Worm (Caenorhabditis elegans) whole organism, young adult: ENCODE data around the gene Y7A5A.6.

Source experiments
- B0035.1 ChIP-seq: sonication (generic microtip); optimal IDR thresholded peaks from 2 replicates; lab custom pipeline; 2016; ENCODE audit warnings: missing genetic modification characterization, mild to moderate bottlenecking, missing compliant biosample characterization, missing genotype, missing genetic modification reagents
- B0336.3 ChIP-seq: fragments of 200-800 bp; sonication (Bioruptor generic); IDR thresholded peaks from 2 replicates; pipeline ENCODE4 v1.3.6; 2022; ENCODE audit warnings: missing genetic modification characterization, missing compliant biosample characterization
- F23B12.7 ChIP-seq: sonication (generic microtip); optimal IDR thresholded peaks from 2 replicates; lab custom pipeline; 2017; ENCODE audit warnings: missing genetic modification characterization, mild to moderate bottlenecking, missing compliant biosample characterization, antibody characterized with exemption, moderate library complexity; ENCODE audit not compliant: insufficient read depth
- F39B2.1 ChIP-seq: fragments of 200-800 bp; sonication (Bioruptor generic); IDR thresholded peaks from 2 replicates; pipeline ENCODE4 v1.3.6; 2022; ENCODE audit warnings: missing genetic modification reagents, missing genetic modification characterization, missing compliant biosample characterization
- F55B11.4 ChIP-seq: sonication (generic microtip); optimal IDR thresholded peaks from 2 replicates; lab custom pipeline; 2016; ENCODE audit warnings: missing compliant biosample characterization, missing genetic modification characterization, borderline replicate concordance; ENCODE audit not compliant: insufficient read depth
- F57A8.1 ChIP-seq: fragments of 200-800 bp; sonication (Bioruptor generic); optimal IDR thresholded peaks from 2 replicates; lab custom pipeline; 2018; ENCODE audit warnings: mild to moderate bottlenecking, missing genetic modification characterization, moderate library complexity, missing compliant biosample characterization
- K11D2.4 ChIP-seq: fragments of 200-800 bp; sonication (Bioruptor generic); IDR thresholded peaks from 2 replicates; pipeline ENCODE4 v1.3.6; 2022; ENCODE audit warnings: missing genetic modification reagents, missing genetic modification characterization, missing compliant biosample characterization
- ZK185.1 ChIP-seq: sonication (generic microtip); optimal IDR thresholded peaks from 2 replicates; lab custom pipeline; 2016; ENCODE audit warnings: mild to moderate bottlenecking, missing genetic modification characterization, missing compliant biosample characterization; ENCODE audit not compliant: poor library complexity, severe bottlenecking
- aptf-2 ChIP-seq: fragments of 200-800 bp; sonication (Bioruptor generic); conservative IDR thresholded peaks from 2 replicates; pipeline ENCODE4 v1.3.6; 2022; ENCODE audit warnings: missing genetic modification reagents, missing genetic modification characterization, missing compliant biosample characterization
- aptf-3 ChIP-seq: fragments of 200-800 bp; sonication (Bioruptor generic); IDR thresholded peaks from 2 replicates; pipeline ENCODE4 v1.3.6; 2022; ENCODE audit warnings: missing genetic modification characterization, missing compliant biosample characterization
- atf-7 ChIP-seq: sonication (generic microtip); optimal IDR thresholded peaks from 2 replicates; lab custom pipeline; 2017; ENCODE audit warnings: mild to moderate bottlenecking, missing genetic modification characterization, missing compliant biosample characterization
- athp-1 ChIP-seq: sonication (generic microtip); optimal IDR thresholded peaks from 2 replicates; lab custom pipeline; 2017; ENCODE audit warnings: mild to moderate bottlenecking, missing genetic modification characterization, missing compliant biosample characterization
- attf-3 ChIP-seq: fragments of 200-800 bp; sonication (Bioruptor generic); conservative IDR thresholded peaks from 2 replicates; pipeline ENCODE4 v1.3.6; 2022; ENCODE audit warnings: missing genetic modification reagents, missing genetic modification characterization, missing compliant biosample characterization
- attf-5 ChIP-seq: fragments of 200-800 bp; sonication (Bioruptor generic); optimal IDR thresholded peaks from 2 replicates; lab custom pipeline; 2018; ENCODE audit warnings: mild to moderate bottlenecking, missing genetic modification characterization, missing compliant biosample characterization
- bed-2 ChIP-seq: fragments of 200-800 bp; sonication (Bioruptor generic); IDR thresholded peaks from 2 replicates; pipeline ENCODE4 v1.3.6; 2022; ENCODE audit warnings: missing genetic modification reagents, missing genetic modification characterization, missing compliant biosample characterization
- ccch-3 ChIP-seq: fragments of 200-800 bp; sonication (Bioruptor generic); optimal IDR thresholded peaks from 2 replicates; lab custom pipeline; 2018; ENCODE audit warnings: mild to moderate bottlenecking, missing genetic modification characterization, missing compliant biosample characterization
- ceh-27 ChIP-seq: fragments of 200-800 bp; sonication (Bioruptor generic); optimal IDR thresholded peaks from 2 replicates; lab custom pipeline; 2018; ENCODE audit warnings: mild to moderate bottlenecking, missing genetic modification characterization, moderate library complexity, missing compliant biosample characterization
- ceh-40 ChIP-seq: fragments of 200-800 bp; sonication (Bioruptor generic); IDR thresholded peaks from 2 replicates; pipeline ENCODE4 v1.3.6; 2022; ENCODE audit warnings: missing genetic modification characterization, missing compliant biosample characterization
- die-1 ChIP-seq: sonication (generic microtip); optimal IDR thresholded peaks from 2 replicates; lab custom pipeline; 2016; ENCODE audit warnings: missing genotype, mild to moderate bottlenecking, missing genetic modification characterization, missing compliant biosample characterization
- dox-1 ChIP-seq: fragments of 200-800 bp; sonication (Bioruptor generic); IDR thresholded peaks from 2 replicates; pipeline ENCODE4 v1.3.6; 2022; ENCODE audit warnings: missing genetic modification reagents, missing genetic modification characterization, missing compliant biosample characterization
- dpff-1 ChIP-seq: sonication (generic microtip); optimal IDR thresholded peaks from 2 replicates; lab custom pipeline; 2017; ENCODE audit warnings: mild to moderate bottlenecking, missing genetic modification characterization, missing compliant biosample characterization
- egl-18 ChIP-seq: fragments of 200-800 bp; sonication (Bioruptor generic); IDR thresholded peaks from 2 replicates; pipeline ENCODE4 v1.3.6; 2022; ENCODE audit warnings: missing genetic modification reagents, missing genetic modification characterization, missing compliant biosample characterization
- ekl-4 ChIP-seq: fragments of 200-800 bp; sonication (Bioruptor generic); IDR thresholded peaks from 2 replicates; pipeline ENCODE4 v1.3.6; 2022; ENCODE audit warnings: missing genetic modification reagents, missing genetic modification characterization, missing compliant biosample characterization
- him-1 ChIP-seq: sonication (generic microtip); optimal IDR thresholded peaks from 2 replicates; lab custom pipeline; 2016; ENCODE audit warnings: missing genotype, missing genetic modification reagents, missing genetic modification characterization, missing compliant biosample characterization
- hlh-26 ChIP-seq: fragments of 200-800 bp; sonication (Bioruptor generic); conservative IDR thresholded peaks from 2 replicates; pipeline ENCODE4 v1.3.6; 2022; ENCODE audit warnings: missing genetic modification reagents, missing genetic modification characterization, missing compliant biosample characterization
- lin-35 ChIP-seq, 3 experiments: fragments of 150-350 bp in 2 of 3; sonication (generic microtip) in 1 of 3; optimal IDR thresholded peaks; 2 replicates each; lab custom pipeline; 2014 to 2018; ENCODE audit warnings: missing biosample characterization in 3 of 3, missing genetic modification characterization in 3 of 3, missing genetic modification reagents in 3 of 3
- lin-54 ChIP-seq: fragments of 200-800 bp; sonication (Bioruptor generic); optimal IDR thresholded peaks from 2 replicates; lab custom pipeline; 2018; ENCODE audit warnings: mild to moderate bottlenecking, missing genetic modification characterization, missing compliant biosample characterization
- lsl-1 ChIP-seq: fragments of 200-800 bp; sonication (Bioruptor generic); optimal IDR thresholded peaks from 2 replicates; lab custom pipeline; 2018; ENCODE audit warnings: mild to moderate bottlenecking, missing genetic modification characterization, moderate library complexity, missing compliant biosample characterization
- lsy-27 ChIP-seq: sonication (generic microtip); optimal IDR thresholded peaks from 2 replicates; lab custom pipeline; 2017; ENCODE audit warnings: missing genetic modification characterization, mild to moderate bottlenecking, missing compliant biosample characterization, antibody characterized with exemption, missing genotype, borderline replicate concordance; ENCODE audit not compliant: insufficient read depth
- madf-3 ChIP-seq: fragments of 200-800 bp; sonication (Bioruptor generic); IDR thresholded peaks from 2 replicates; pipeline ENCODE4 v1.3.6; 2022; ENCODE audit warnings: missing genetic modification reagents, missing genetic modification characterization, missing compliant biosample characterization
- madf-6 ChIP-seq: fragments of 200-800 bp; sonication (Bioruptor generic); IDR thresholded peaks from 2 replicates; pipeline ENCODE4 v1.3.6; 2022; ENCODE audit warnings: missing genetic modification reagents, missing genetic modification characterization, missing compliant biosample characterization
- madf-8 ChIP-seq: fragments of 200-800 bp; sonication (Bioruptor generic); conservative IDR thresholded peaks from 2 replicates; pipeline ENCODE4 v1.3.6; 2022; ENCODE audit warnings: missing genetic modification reagents, missing genetic modification characterization, missing compliant biosample characterization
- mcd-1 ChIP-seq: fragments of 200-800 bp; sonication (Bioruptor generic); IDR thresholded peaks from 2 replicates; pipeline ENCODE4 v1.3.6; 2022; ENCODE audit warnings: missing genetic modification reagents, missing genetic modification characterization, missing compliant biosample characterization
- mel-28 ChIP-seq: sonication (generic microtip); optimal IDR thresholded peaks from 2 replicates; lab custom pipeline; 2016; ENCODE audit warnings: borderline replicate concordance, mild to moderate bottlenecking, missing genetic modification characterization, missing compliant biosample characterization
- mxl-1 ChIP-seq: sonication (generic microtip); optimal IDR thresholded peaks from 2 replicates; lab custom pipeline; 2016; ENCODE audit warnings: missing genetic modification characterization, missing compliant biosample characterization
- nhr-120 ChIP-seq: fragments of 200-800 bp; sonication (Bioruptor generic); IDR thresholded peaks from 2 replicates; pipeline ENCODE4 v1.3.6; 2022; ENCODE audit warnings: missing genetic modification characterization, missing compliant biosample characterization
- nhr-179 ChIP-seq: sonication (generic microtip); optimal IDR thresholded peaks from 2 replicates; lab custom pipeline; 2016; ENCODE audit warnings: mild to moderate bottlenecking, missing genetic modification characterization, missing compliant biosample characterization
- nhr-90 ChIP-seq: sonication (generic microtip); optimal IDR thresholded peaks from 2 replicates; lab custom pipeline; 2016; ENCODE audit warnings: missing genotype, mild to moderate bottlenecking, missing genetic modification characterization, missing compliant biosample characterization
- pbrm-1 ChIP-seq: fragments of 200-800 bp; sonication (Bioruptor generic); IDR thresholded peaks from 2 replicates; pipeline ENCODE4 v1.3.6; 2022; ENCODE audit warnings: missing genetic modification reagents, missing genetic modification characterization, missing compliant biosample characterization
- snpc-1.3 ChIP-seq: sonication (generic microtip); optimal IDR thresholded peaks from 2 replicates; lab custom pipeline; 2017; ENCODE audit warnings: missing genetic modification characterization, mild to moderate bottlenecking, missing compliant biosample characterization, antibody characterized with exemption, moderate library complexity, missing genotype, missing genetic modification reagents; ENCODE audit not compliant: insufficient read depth
- tbp1 ChIP-seq: fragments of 200-800 bp; sonication (Bioruptor generic); optimal IDR thresholded peaks from 2 replicates; lab custom pipeline; 2018; ENCODE audit warnings: mild to moderate bottlenecking, missing genetic modification characterization, missing compliant biosample characterization
- unc-62 ChIP-seq: fragments of 150-350 bp; optimal IDR thresholded peaks from 2 replicates; lab custom pipeline; 2014; ENCODE audit warnings: missing biosample characterization, missing genetic modification reagents, missing genetic modification characterization
- ztf-18 ChIP-seq: sonication (generic microtip); optimal IDR thresholded peaks from 2 replicates; lab custom pipeline; 2016; ENCODE audit warnings: missing genotype, mild to moderate bottlenecking, missing genetic modification characterization, missing compliant biosample characterization
- ztf-22 ChIP-seq: fragments of 200-800 bp; sonication (Bioruptor generic); optimal IDR thresholded peaks from 2 replicates; lab custom pipeline; 2018; ENCODE audit warnings: mild to moderate bottlenecking, missing genetic modification characterization, moderate library complexity, missing compliant biosample characterization
- ztf-28 ChIP-seq: fragments of 200-800 bp; sonication (Bioruptor generic); IDR thresholded peaks from 2 replicates; pipeline ENCODE4 v1.3.6; 2022; ENCODE audit warnings: missing genetic modification reagents, missing genetic modification characterization, missing compliant biosample characterization
- ztf-3 ChIP-seq: fragments of 200-800 bp; sonication (Bioruptor generic); optimal IDR thresholded peaks from 2 replicates; lab custom pipeline; 2018; ENCODE audit warnings: mild to moderate bottlenecking, missing genetic modification characterization, missing compliant biosample characterization
- ztf-6 ChIP-seq: fragments of 200-800 bp; sonication (Bioruptor generic); IDR thresholded peaks from 2 replicates; pipeline ENCODE4 v1.3.6; 2022; ENCODE audit warnings: missing genetic modification reagents, missing genetic modification characterization, missing compliant biosample characterization

The Y7A5A.6 gene

ce11 chrX:15773262-15773908 is 26.1 kb downstream of the Y7A5A.6 start, which contains the start of gene Y7A5A.13 (continued):
- no peak for TF ChIP-seq B0336.3 (GFP tag; lab: Robert Waterston, UW)
- peak; percentile 33; the same call in 1 of the 2 replicates for TF ChIP-seq mcd-1 (GFP tag; lab: Robert Waterston, UW)
- TF ChIP-seq B0035.1 (tag; lab: Kevin White, UChicago) = peak; percentile 6
- peak; percentile 21 for TF ChIP-seq attf-5 (GFP tag; lab: Kevin White, UChicago)
- peak; percentile 62; the same call in 1 of the 2 replicates for TF ChIP-seq ceh-40 (GFP tag; lab: Robert Waterston, UW)
- no peak for TF ChIP-seq lsl-1
- TF ChIP-seq nhr-179 (tag; lab: Kevin White, UChicago) = no peak
- no peak for TF ChIP-seq atf-7 (tag; lab: Kevin White, UChicago)
- TF ChIP-seq aptf-2 (GFP tag; lab: Robert Waterston, UW) = no peak
- no peak for TF ChIP-seq dpff-1 (tag; lab: Kevin White, UChicago)
- no peak for TF ChIP-seq lsy-27 (tag; lab: Kevin White, UChicago)
- TF ChIP-seq F39B2.1 (GFP tag; lab: Robert Waterston, UW) = no peak
- TF ChIP-seq tbp1 (GFP tag; lab: Kevin White, UChicago) = peak; percentile 90
- TF ChIP-seq ztf-6 (GFP tag; lab: Robert Waterston, UW) = no peak
- TF ChIP-seq madf-6 = peak; percentile 45; the same call in 1 of the 2 replicates
- no peak for TF ChIP-seq ccch-3 (GFP tag; lab: Kevin White, UChicago)
- peak; percentile 60 for TF ChIP-seq ZK185.1
- TF ChIP-seq ceh-27 = peak; percentile 21
- TF ChIP-seq ztf-28 = no peak
- TF ChIP-seq madf-3 (GFP tag; lab: Robert Waterston, UW) = no peak
- TF ChIP-seq nhr-120 = no peak
- peak; percentile 64 for TF ChIP-seq dox-1
- peak; percentile 38 for TF ChIP-seq ztf-18 (tag; lab: Kevin White, UChicago)
- TF ChIP-seq snpc-1.3 (tag; lab: Kevin White, UChicago) = peak; percentile 21
- no peak for TF ChIP-seq ztf-3 (GFP tag; lab: Kevin White, UChicago)
- no peak for TF ChIP-seq ztf-22 (GFP tag; lab: Kevin White, UChicago)
- TF ChIP-seq attf-3 (GFP tag; lab: Robert Waterston, UW) = no peak
- peak; percentile 58 for TF ChIP-seq nhr-90 (tag; lab: Kevin White, UChicago)
- no peak for TF ChIP-seq mel-28 (tag; lab: Kevin White, UChicago)
- 0 out of 2 replicates have a peak, but pooled peaks have one; percentile 27 for TF ChIP-seq K11D2.4 (GFP tag; lab: Robert Waterston, UW)
- TF ChIP-seq F57A8.1 = no peak
- no peak for TF ChIP-seq bed-2 (GFP tag; lab: Robert Waterston, UW)
- no peak for TF ChIP-seq egl-18 (GFP tag; lab: Robert Waterston, UW)
- TF ChIP-seq lin-54 = no peak
- no peak; the same call in 1 of the 2 replicates for TF ChIP-seq ekl-4
- 0 out of 2 replicates have a peak, but pooled peaks have one; percentile 43 for TF ChIP-seq aptf-3
- no peak for TF ChIP-seq unc-62 (GFP tag; lab: Kevin White, UChicago)
- TF ChIP-seq die-1 = peak; percentile 78
- no peak for TF ChIP-seq mxl-1 (tag; lab: Kevin White, UChicago)
- TF ChIP-seq F23B12.7 = no peak
- no peak for TF ChIP-seq F55B11.4
- TF ChIP-seq him-1 (tag; lab: Kevin White, UChicago) = peak; percentile 79
- TF ChIP-seq pbrm-1 (GFP tag; lab: Robert Waterston, UW) = peak; percentile 74
- TF ChIP-seq hlh-26 (GFP tag; lab: Robert Waterston, UW) = no peak
- TF ChIP-seq athp-1 (tag; lab: Kevin White, UChicago) = no peak
- peak in 1 of 3 experiments; percentile 31 for TF ChIP-seq lin-35 (GFP tag; optimal IDR thresholded peaks at IDR 0.05; lab: Kevin White, UChicago)
- no peak for TF ChIP-seq madf-8 (GFP tag; lab: Robert Waterston, UW)
